Fruit fly (Drosophila melanogaster) whole organism, embryonic: ENCODE data around the gene CG32806.

ENCODE experiments used
- BEAF-32 ChIP-seq: fragments of 200-800 bp; sonication (Bioruptor generic); optimal IDR thresholded peaks from 3 replicates; lab custom pipeline; 2017; ENCODE audit warnings: missing biosample characterization, missing genetic modification characterization, mild to moderate bottlenecking, moderate library complexity, missing genetic modification reagents
- CG10147 ChIP-seq: fragments of 200-800 bp; sonication (Bioruptor generic); optimal IDR thresholded peaks from 2 replicates; lab custom pipeline; 2019; ENCODE audit warnings: missing biosample characterization, mild to moderate bottlenecking, missing genetic modification characterization, moderate library complexity
- CG10267 ChIP-seq: fragments of 200-800 bp; sonication (Bioruptor generic); optimal IDR thresholded peaks from 2 replicates; lab custom pipeline; 2018; ENCODE audit warnings: missing biosample characterization, mild to moderate bottlenecking, missing genetic modification characterization, moderate library complexity
- CG12155 ChIP-seq: fragments of 200-800 bp; sonication (Bioruptor generic); optimal IDR thresholded peaks from 3 replicates; lab custom pipeline; 2016; ENCODE audit warnings: missing biosample characterization, missing genetic modification characterization
- CG12942 ChIP-seq: fragments of 200-800 bp; sonication (Bioruptor generic); optimal IDR thresholded peaks from 3 replicates; lab custom pipeline; 2016; ENCODE audit warnings: missing biosample characterization, missing genetic modification characterization
- CG13287 ChIP-seq: fragments of 200-800 bp; sonication (Bioruptor generic); IDR thresholded peaks from 2 replicates; pipeline ENCODE4 v1.3.6; 2022; ENCODE audit warnings: missing biosample characterization, missing genetic modification characterization; ENCODE audit not compliant: partially characterized antibody
- CG13624 ChIP-seq: fragments of 200-800 bp; sonication (Bioruptor generic); optimal IDR thresholded peaks from 2 replicates; lab custom pipeline; 2016; ENCODE audit warnings: missing biosample characterization, missing genetic modification characterization
- CG13775 ChIP-seq: fragments of 200-800 bp; sonication (Bioruptor generic); optimal IDR thresholded peaks from 3 replicates; lab custom pipeline; 2017; ENCODE audit warnings: missing biosample characterization, mild to moderate bottlenecking, missing genetic modification characterization
- CG15073 ChIP-seq: fragments of 200-800 bp; sonication (Bioruptor generic); optimal IDR thresholded peaks from 2 replicates; lab custom pipeline; 2016; ENCODE audit warnings: missing biosample characterization, missing genetic modification characterization
- CG15601 ChIP-seq: fragments of 200-800 bp; sonication (Bioruptor generic); optimal IDR thresholded peaks from 3 replicates; lab custom pipeline; 2019; ENCODE audit warnings: missing biosample characterization, mild to moderate bottlenecking, missing genetic modification characterization, moderate library complexity
- CG15696 ChIP-seq: fragments of 200-800 bp; sonication (Bioruptor generic); optimal IDR thresholded peaks from 2 replicates; lab custom pipeline; 2019; ENCODE audit warnings: missing biosample characterization, mild to moderate bottlenecking, missing genetic modification characterization, moderate library complexity
- CG1603 ChIP-seq: fragments of 200-800 bp; sonication (Bioruptor generic); optimal IDR thresholded peaks from 2 replicates; lab custom pipeline; 2019; ENCODE audit warnings: missing biosample characterization, mild to moderate bottlenecking, missing genetic modification characterization, moderate library complexity
- CG16815 ChIP-seq: fragments of 200-800 bp; sonication (Bioruptor generic); optimal IDR thresholded peaks from 3 replicates; lab custom pipeline; 2017; ENCODE audit warnings: missing biosample characterization, mild to moderate bottlenecking, missing genetic modification characterization
- CG17359 ChIP-seq: fragments of 200-800 bp; sonication (Bioruptor generic); optimal IDR thresholded peaks from 3 replicates; lab custom pipeline; 2018; ENCODE audit warnings: missing biosample characterization, mild to moderate bottlenecking, missing genetic modification characterization, moderate library complexity
- CG18599 ChIP-seq: fragments of 200-800 bp; sonication (Bioruptor generic); optimal IDR thresholded peaks from 3 replicates; lab custom pipeline; 2017; ENCODE audit warnings: missing biosample characterization, missing genetic modification characterization, mild to moderate bottlenecking, moderate library complexity, missing genetic modification reagents
- CG18764 ChIP-seq: fragments of 200-800 bp; sonication (Bioruptor generic); optimal IDR thresholded peaks from 3 replicates; lab custom pipeline; 2016; ENCODE audit warnings: missing biosample characterization, missing genetic modification characterization
- CG3847 ChIP-seq: fragments of 200-800 bp; sonication (Bioruptor generic); IDR thresholded peaks from 2 replicates; pipeline ENCODE4 v1.3.6; 2022; ENCODE audit warnings: missing biosample characterization, missing genetic modification characterization
- CG3995 ChIP-seq: fragments of 200-800 bp; sonication (Bioruptor generic); optimal IDR thresholded peaks from 3 replicates; lab custom pipeline; 2016; ENCODE audit warnings: missing biosample characterization, missing genetic modification characterization
- CG7987 ChIP-seq: fragments of 200-800 bp; sonication (Bioruptor generic); optimal IDR thresholded peaks from 2 replicates; lab custom pipeline; 2018; ENCODE audit warnings: missing biosample characterization, mild to moderate bottlenecking, missing genetic modification characterization, moderate library complexity
- CG8290 ChIP-seq, 3 experiments: fragments of 200-800 bp; sonication (Bioruptor generic); optimal IDR thresholded peaks; 2 replicates each; lab custom pipeline; 2016 to 2019; ENCODE audit warnings: missing biosample characterization in 3 of 3, missing genetic modification characterization in 3 of 3, mild to moderate bottlenecking in 2 of 3, moderate library complexity in 1 of 3
- CG8924 ChIP-seq: fragments of 200-800 bp; optimal IDR thresholded peaks from 3 replicates; lab custom pipeline; 2019; ENCODE audit warnings: missing biosample characterization, mild to moderate bottlenecking, missing genetic modification characterization, moderate library complexity
- CoRest ChIP-seq: fragments of 200-800 bp; sonication (Bioruptor generic); optimal IDR thresholded peaks from 3 replicates; lab custom pipeline; 2018; ENCODE audit warnings: missing biosample characterization, mild to moderate bottlenecking, missing genetic modification characterization, moderate library complexity
- E2f2 ChIP-seq: fragments of 200-800 bp; sonication (Bioruptor generic); IDR thresholded peaks from 2 replicates; pipeline ENCODE4 v1.3.6; 2022; ENCODE audit warnings: missing biosample characterization, missing genetic modification characterization
- H2.0 ChIP-seq: fragments of 200-800 bp; sonication (Bioruptor generic); IDR thresholded peaks from 2 replicates; pipeline ENCODE4 v1.3.6; 2022; ENCODE audit warnings: missing biosample characterization, missing genetic modification characterization
- Lhr ChIP-seq: fragments of 200-800 bp; sonication (Bioruptor generic); optimal IDR thresholded peaks from 3 replicates; lab custom pipeline; 2017; ENCODE audit warnings: mild to moderate bottlenecking, missing biosample characterization, missing genetic modification reagents, missing genetic modification characterization
- MBD-R2 ChIP-seq: fragments of 200-800 bp; sonication (Bioruptor generic); IDR thresholded peaks from 2 replicates; pipeline ENCODE4 v1.3.6; 2022; ENCODE audit warnings: missing biosample characterization, missing genetic modification characterization
- Myb ChIP-seq: fragments of 200-800 bp; sonication (Bioruptor generic); optimal IDR thresholded peaks from 2 replicates; lab custom pipeline; 2016; ENCODE audit warnings: missing biosample characterization, missing genetic modification characterization
- Sry-δ ChIP-seq: fragments of 200-800 bp; sonication (Bioruptor generic); optimal IDR thresholded peaks from 2 replicates; lab custom pipeline; 2016; ENCODE audit warnings: missing biosample characterization, missing genetic modification characterization
- Vsx1 ChIP-seq: fragments of 200-800 bp; sonication (Bioruptor generic); optimal IDR thresholded peaks from 2 replicates; lab custom pipeline; 2017; ENCODE audit warnings: missing biosample characterization, mild to moderate bottlenecking, missing genetic modification characterization, missing genetic modification reagents
- ac ChIP-seq: fragments of 200-800 bp; sonication (Bioruptor generic); optimal IDR thresholded peaks from 3 replicates; lab custom pipeline; 2017; ENCODE audit warnings: missing biosample characterization, mild to moderate bottlenecking, missing genetic modification characterization
- al ChIP-seq: fragments of 200-800 bp; sonication (Bioruptor generic); IDR thresholded peaks from 2 replicates; pipeline ENCODE4 v1.3.6; 2022; ENCODE audit warnings: missing biosample characterization, missing genetic modification characterization
- bsh ChIP-seq, 2 experiments: fragments of 200-800 bp; sonication (Bioruptor generic); optimal IDR thresholded peaks; 2 replicates each; lab custom pipeline; 2017 to 2018; ENCODE audit warnings: mild to moderate bottlenecking in 2 of 2, missing biosample characterization in 2 of 2, missing genetic modification characterization in 2 of 2, moderate library complexity in 1 of 2
- btn ChIP-seq: fragments of 200-800 bp; sonication (Bioruptor generic); optimal IDR thresholded peaks from 2 replicates; lab custom pipeline; 2016; ENCODE audit warnings: missing biosample characterization, missing genetic modification characterization
- da ChIP-seq: fragments of 200-800 bp; sonication (Bioruptor generic); optimal IDR thresholded peaks from 2 replicates; lab custom pipeline; 2016; ENCODE audit warnings: missing biosample characterization, missing genetic modification characterization
- dysf ChIP-seq: fragments of 200-800 bp; sonication (Bioruptor generic); IDR thresholded peaks from 3 replicates; pipeline ENCODE4 v1.3.6; 2022; ENCODE audit warnings: missing biosample characterization, missing genetic modification characterization
- ftz-f1 ChIP-seq: fragments of 200-800 bp; sonication (Bioruptor generic); optimal IDR thresholded peaks from 2 replicates; lab custom pipeline; 2016; ENCODE audit warnings: missing biosample characterization, missing genetic modification characterization
- hbn ChIP-seq: fragments of 200-800 bp; sonication (Bioruptor generic); IDR thresholded peaks from 2 replicates; pipeline ENCODE4 v1.3.6; 2022; ENCODE audit warnings: missing biosample characterization, missing genetic modification characterization; ENCODE audit not compliant: partially characterized antibody
- insv ChIP-seq, 2 experiments: fragments of 200-800 bp; sonication (Bioruptor generic); optimal IDR thresholded peaks; 3 replicates each; lab custom pipeline; 2016 to 2018; ENCODE audit warnings: missing biosample characterization in 2 of 2, missing genetic modification characterization in 2 of 2
- inv ChIP-seq: fragments of 200-800 bp; sonication (Bioruptor generic); IDR thresholded peaks from 2 replicates; pipeline ENCODE4 v1.3.6; 2022; ENCODE audit warnings: missing biosample characterization, missing genetic modification characterization; ENCODE audit not compliant: partially characterized antibody
- kah ChIP-seq: fragments of 200-800 bp; sonication (Bioruptor generic); optimal IDR thresholded peaks from 2 replicates; lab custom pipeline; 2018; ENCODE audit warnings: missing biosample characterization, mild to moderate bottlenecking, missing genetic modification characterization
- nmo ChIP-seq: fragments of 200-800 bp; sonication (Bioruptor generic); optimal IDR thresholded peaks from 2 replicates; lab custom pipeline; 2018; ENCODE audit warnings: missing biosample characterization, mild to moderate bottlenecking, missing genetic modification characterization, moderate library complexity
- org-1 ChIP-seq: fragments of 200-800 bp; sonication (Bioruptor generic); optimal IDR thresholded peaks from 2 replicates; lab custom pipeline; 2017; ENCODE audit warnings: missing biosample characterization, missing genetic modification characterization
- pb ChIP-seq: fragments of 200-800 bp; sonication (Bioruptor generic); optimal IDR thresholded peaks from 3 replicates; lab custom pipeline; 2016; ENCODE audit warnings: missing biosample characterization, missing genetic modification characterization
- prd ChIP-seq, 3 experiments: fragments of >200 bp in 2 of 3; fragments of 200-800 bp in 1 of 3; sonication (Bioruptor generic) in 1 of 3; optimal IDR thresholded peaks in 2 of 3; IDR thresholded peaks in 1 of 3; 2 replicates in 2 of 3; 3 replicates in 1 of 3; pipeline versions ENCODE4 v1.3.6 to Lab custom; 2017 to 2022; ENCODE audit warnings: missing biosample characterization in 1 of 3, missing genetic modification characterization in 1 of 3
- sd ChIP-seq: fragments of 200-800 bp; sonication (Bioruptor generic); optimal IDR thresholded peaks from 3 replicates; lab custom pipeline; 2018; ENCODE audit warnings: missing biosample characterization, mild to moderate bottlenecking, missing genetic modification characterization, moderate library complexity
- shn ChIP-seq: fragments of 200-800 bp; sonication (Bioruptor generic); optimal IDR thresholded peaks from 3 replicates; lab custom pipeline; 2016; ENCODE audit warnings: missing biosample characterization, missing genetic modification characterization
- stc ChIP-seq: fragments of 200-800 bp; sonication (Bioruptor generic); IDR thresholded peaks from 2 replicates; pipeline ENCODE4 v1.3.6; 2022; ENCODE audit warnings: missing biosample characterization, missing genetic modification characterization
- trem ChIP-seq: fragments of 200-800 bp; optimal IDR thresholded peaks from 3 replicates; lab custom pipeline; 2019; ENCODE audit warnings: missing biosample characterization, mild to moderate bottlenecking, missing genetic modification characterization, moderate library complexity
- yki ChIP-seq: fragments of >200 bp; optimal IDR thresholded peaks from 3 replicates; lab custom pipeline; 2018
- z ChIP-seq: fragments of 200-800 bp; sonication (Bioruptor generic); IDR thresholded peaks from 3 replicates; pipeline ENCODE4 v1.3.6; 2022; ENCODE audit warnings: missing biosample characterization, missing genetic modification characterization

CG32806 gene

dm6 chrX:1772626-1773025, 16.7 kb upstream of the CG32806 start (continued):
- peak; percentile 50 for TF ChIP-seq trem
- peak; percentile 6 for TF ChIP-seq ftz-f1 (GFP tag; lab: Kevin White, UChicago)
- no peak for TF ChIP-seq kah (GFP tag; lab: Kevin White, UChicago)
- TF ChIP-seq CG8290 (GFP tag; optimal IDR thresholded peaks at IDR 0.05; lab: Kevin White, UChicago), result peak; percentile 44
- peak in 1 of 2 experiments; percentile 78 for TF ChIP-seq CG8290 (tag; optimal IDR thresholded peaks at IDR 0.05; lab: Kevin White, UChicago)
- TF ChIP-seq CG3995, result peak; percentile 8
- TF ChIP-seq Sry-δ, result peak; percentile 50
- TF ChIP-seq stc (GFP tag; lab: Robert Waterston, UW), result no peak
- no peak for TF ChIP-seq al (GFP tag; lab: Robert Waterston, UW)
- no peak for TF ChIP-seq shn (GFP tag; lab: Kevin White, UChicago)
- no peak for TF ChIP-seq Myb (GFP tag; lab: Kevin White, UChicago)
- TF ChIP-seq MBD-R2, result peak; percentile 61; the same call in 1 of the 2 replicates
- peak in 1 of 2 experiments; percentile 25 for TF ChIP-seq insv (GFP tag; optimal IDR thresholded peaks at IDR 0.05; lab: Kevin White, UChicago)
- no peak for TF ChIP-seq dysf (GFP tag; lab: Robert Waterston, UW)
- TF ChIP-seq CG10267 (tag; lab: Kevin White, UChicago), result peak; percentile 16
- peak; percentile 38 for TF ChIP-seq nmo (GFP tag; lab: Kevin White, UChicago)
- peak in 1 of 2 experiments; percentile 29 for TF ChIP-seq prd (optimal IDR thresholded peaks at IDR 0.05; lab: Kevin White, UChicago)
- TF ChIP-seq prd (GFP tag; IDR thresholded peaks at IDR 0.05; lab: Robert Waterston, UW), result no peak
- TF ChIP-seq CG13624 (GFP tag; lab: Kevin White, UChicago), result no peak
- no peak for TF ChIP-seq pb
- TF ChIP-seq inv (GFP tag; lab: Robert Waterston, UW), result peak; percentile 31; the same call in 1 of the 2 replicates
- no peak for TF ChIP-seq da (GFP tag; lab: Kevin White, UChicago)
- TF ChIP-seq org-1 (GFP tag; lab: Kevin White, UChicago), result no peak
- no peak for TF ChIP-seq CG18599 (GFP tag; lab: Kevin White, UChicago)
- TF ChIP-seq btn, result no peak
- TF ChIP-seq CG13775 (GFP tag; lab: Kevin White, UChicago), result no peak
- TF ChIP-seq Lhr (GFP tag; lab: Kevin White, UChicago), result peak; percentile 87
- TF ChIP-seq CG7987 (GFP tag; lab: Kevin White, UChicago), result peak; percentile 15
- no peak for TF ChIP-seq yki (lab: Kevin White, UChicago)
- peak; percentile 28 for TF ChIP-seq CG10147 (GFP tag; lab: Kevin White, UChicago)
- TF ChIP-seq CG13287, result peak; percentile 67
- no peak for TF ChIP-seq CG8924 (tag; lab: Kevin White, UChicago)
- TF ChIP-seq CG18764 (GFP tag; lab: Kevin White, UChicago), result no peak
- peak; percentile 58 for TF ChIP-seq hbn (GFP tag; lab: Robert Waterston, UW)
- TF ChIP-seq CG12942 (GFP tag; lab: Kevin White, UChicago), result no peak
- peak; percentile 0 for TF ChIP-seq CG15696
- TF ChIP-seq bsh (GFP tag; optimal IDR thresholded peaks at IDR 0.05; lab: Kevin White, UChicago), result no peak
- TF ChIP-seq sd (tag; lab: Kevin White, UChicago), result no peak
- peak; percentile 43; the same call in 1 of the 2 replicates for TF ChIP-seq CG3847 (GFP tag; lab: Robert Waterston, UW)
- TF ChIP-seq CG17359 (tag; lab: Kevin White, UChicago), result no peak
- TF ChIP-seq z (GFP tag; lab: Robert Waterston, UW), result no peak
- TF ChIP-seq CG15073 (GFP tag; lab: Kevin White, UChicago), result no peak
- no peak for TF ChIP-seq CG16815 (GFP tag; lab: Kevin White, UChicago)
- peak; percentile 47 for TF ChIP-seq CG1603 (tag; lab: Kevin White, UChicago)
- TF ChIP-seq BEAF-32, result peak; percentile 62
- TF ChIP-seq CG12155 (GFP tag; lab: Kevin White, UChicago), result no peak
- no peak for TF ChIP-seq CG15601 (tag; lab: Kevin White, UChicago)
- no peak for TF ChIP-seq Vsx1 (GFP tag; lab: Kevin White, UChicago)
- TF ChIP-seq CoRest (tag; lab: Kevin White, UChicago), result no peak
- TF ChIP-seq H2.0 (GFP tag; lab: Robert Waterston, UW), result no peak
- TF ChIP-seq E2f2 (GFP tag; lab: Robert Waterston, UW), result 0 out of 2 replicates have a peak, but pooled peaks have one; percentile 36
- no peak for TF ChIP-seq ac (GFP tag; lab: Kevin White, UChicago)
